Fruit fly (Drosophila melanogaster) whole organism, embryonic: ENCODE data around the gene Lipt2.

Experiments used
- CG1792 ChIP-seq: fragments of 200-800 bp; sonication (Bioruptor generic); optimal IDR thresholded peaks from 2 replicates; lab custom pipeline; 2016; ENCODE audit warnings: missing biosample characterization, missing genetic modification characterization
- CG8290 ChIP-seq, 3 experiments: fragments of 200-800 bp; sonication (Bioruptor generic); optimal IDR thresholded peaks; 2 replicates each; lab custom pipeline; 2016 to 2019; ENCODE audit warnings: missing biosample characterization in 3 of 3, missing genetic modification characterization in 3 of 3, mild to moderate bottlenecking in 2 of 3, moderate library complexity in 1 of 3
- Dfd ChIP-seq, 2 experiments: fragments of >200 bp; optimal IDR thresholded peaks; 2 replicates each; lab custom pipeline; 2017; ENCODE audit warnings: missing biosample characterization in 2 of 2, missing genetic modification characterization in 2 of 2
- HLHmδ ChIP-seq: fragments of 200-800 bp; sonication (Bioruptor generic); optimal IDR thresholded peaks from 2 replicates; lab custom pipeline; 2018; ENCODE audit warnings: missing biosample characterization, mild to moderate bottlenecking, missing genetic modification characterization, moderate library complexity
- Lpt ChIP-seq: fragments of >200 bp; optimal IDR thresholded peaks from 2 replicates; lab custom pipeline; 2018; ENCODE audit warnings: missing biosample characterization, missing genetic modification characterization
- crc ChIP-seq: fragments of 200-800 bp; sonication (Bioruptor generic); optimal IDR thresholded peaks from 2 replicates; lab custom pipeline; 2016; ENCODE audit warnings: missing biosample characterization, missing genetic modification characterization
- lola ChIP-seq, 3 experiments: fragments of >200 bp in 2 of 3; fragments of 200-800 bp in 1 of 3; sonication (Bioruptor generic) in 1 of 3; optimal IDR thresholded peaks; 2 replicates each; lab custom pipeline; 2017 to 2019; ENCODE audit warnings: missing biosample characterization in 3 of 3, missing genetic modification characterization in 3 of 3, mild to moderate bottlenecking in 1 of 3, moderate library complexity in 1 of 3
- sna ChIP-seq: fragments of 200-800 bp; sonication (Bioruptor generic); IDR thresholded peaks from 2 replicates; pipeline ENCODE4 v1.3.6; 2022; ENCODE audit warnings: missing biosample characterization, missing genetic modification characterization; ENCODE audit not compliant: partially characterized antibody

DNA sequence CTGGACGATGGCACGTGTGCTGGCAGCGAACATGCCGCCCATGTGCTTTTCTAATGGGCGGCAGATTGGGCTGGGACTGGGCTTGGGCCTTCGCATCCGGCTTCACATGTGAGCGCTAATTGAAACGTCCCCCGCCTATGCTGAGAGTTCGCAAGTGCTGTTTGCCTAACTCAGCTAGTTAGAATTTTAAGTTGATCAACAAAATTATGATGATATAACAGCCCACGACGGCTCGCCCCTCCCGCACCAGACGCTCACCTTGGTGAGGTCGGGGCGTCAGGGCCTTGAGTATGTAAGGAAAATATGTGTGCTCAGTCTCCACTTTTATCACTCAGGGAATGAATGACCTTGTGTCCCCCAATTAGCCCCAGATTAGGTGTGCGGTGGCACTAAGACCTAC lies 29.8 kb upstream of the Lipt2 start:
- TF ChIP-seq lola (GFP tag; optimal IDR thresholded peaks at IDR 0.05; lab: Kevin White, UChicago), result no peak
- TF ChIP-seq Lpt (GFP tag; lab: Kevin White, UChicago), result no peak
- no peak for TF ChIP-seq crc
- no peak for TF ChIP-seq HLHmδ
- TF ChIP-seq Dfd (GFP tag; optimal IDR thresholded peaks at IDR 0.05; lab: Kevin White, UChicago), result no peak
- TF ChIP-seq CG1792 (GFP tag; lab: Kevin White, UChicago), result no peak
- no peak for TF ChIP-seq sna (GFP tag; lab: Robert Waterston, UW)
- TF ChIP-seq CG8290 (GFP tag; optimal IDR thresholded peaks at IDR 0.05; lab: Kevin White, UChicago), result no peak
- TF ChIP-seq CG8290 (tag; optimal IDR thresholded peaks at IDR 0.05; lab: Kevin White, UChicago), result no peak
